Worm (Caenorhabditis elegans) whole organism, L2 larva: ENCODE measurements around the gene R02E4.2.

Experiments
- alr-1 ChIP-seq: fragments of 150-350 bp; optimal IDR thresholded peaks from 2 replicates; lab custom pipeline; 2014; ENCODE audit warnings: missing biosample characterization, missing genetic modification characterization
- ama-1 ChIP-seq: fragments of 150-350 bp; optimal IDR thresholded peaks from 2 replicates; lab custom pipeline; 2018; ENCODE audit warnings: inconsistent platforms
- dmd-4 ChIP-seq: sonication (generic microtip); optimal IDR thresholded peaks from 2 replicates; lab custom pipeline; 2017; ENCODE audit warnings: missing biosample characterization, missing genetic modification characterization
- egl-27 ChIP-seq: sonication (generic microtip); optimal IDR thresholded peaks from 3 replicates; lab custom pipeline; 2017; ENCODE audit warnings: missing biosample characterization, missing genetic modification reagents, missing genetic modification characterization
- elt-1 ChIP-seq: fragments of 150-350 bp; optimal IDR thresholded peaks from 2 replicates; lab custom pipeline; 2014; ENCODE audit warnings: missing biosample characterization, missing genetic modification characterization
- gmeb-1 ChIP-seq: fragments of 150-350 bp; optimal IDR thresholded peaks from 2 replicates; lab custom pipeline; 2014; ENCODE audit warnings: missing biosample characterization, missing genetic modification characterization
- lin-11 ChIP-seq: fragments of 150-350 bp; sonication (generic microtip); optimal IDR thresholded peaks from 2 replicates; lab custom pipeline; 2014; ENCODE audit warnings: missing biosample characterization, missing genetic modification characterization, inconsistent platforms, mixed read lengths
- lin-39 ChIP-seq: fragments of 150-350 bp; optimal IDR thresholded peaks from 2 replicates; lab custom pipeline; 2014; ENCODE audit warnings: missing biosample characterization, missing genetic modification reagents, missing genetic modification characterization
- nhr-6 ChIP-seq: fragments of 150-350 bp; optimal IDR thresholded peaks from 2 replicates; lab custom pipeline; 2014; ENCODE audit warnings: missing biosample characterization, missing genetic modification characterization
- snpc-4 ChIP-seq: fragments of 150-350 bp; optimal IDR thresholded peaks from 2 replicates; lab custom pipeline; 2014; ENCODE audit warnings: missing biosample characterization, missing genetic modification characterization
- unc-39 ChIP-seq: fragments of 150-350 bp; optimal IDR thresholded peaks from 2 replicates; lab custom pipeline; 2014; ENCODE audit warnings: missing biosample characterization, missing genetic modification characterization
- ztf-11 ChIP-seq: sonication (generic microtip); optimal IDR thresholded peaks from 2 replicates; lab custom pipeline; 2017; ENCODE audit warnings: missing biosample characterization, missing genetic modification characterization

DNA sequence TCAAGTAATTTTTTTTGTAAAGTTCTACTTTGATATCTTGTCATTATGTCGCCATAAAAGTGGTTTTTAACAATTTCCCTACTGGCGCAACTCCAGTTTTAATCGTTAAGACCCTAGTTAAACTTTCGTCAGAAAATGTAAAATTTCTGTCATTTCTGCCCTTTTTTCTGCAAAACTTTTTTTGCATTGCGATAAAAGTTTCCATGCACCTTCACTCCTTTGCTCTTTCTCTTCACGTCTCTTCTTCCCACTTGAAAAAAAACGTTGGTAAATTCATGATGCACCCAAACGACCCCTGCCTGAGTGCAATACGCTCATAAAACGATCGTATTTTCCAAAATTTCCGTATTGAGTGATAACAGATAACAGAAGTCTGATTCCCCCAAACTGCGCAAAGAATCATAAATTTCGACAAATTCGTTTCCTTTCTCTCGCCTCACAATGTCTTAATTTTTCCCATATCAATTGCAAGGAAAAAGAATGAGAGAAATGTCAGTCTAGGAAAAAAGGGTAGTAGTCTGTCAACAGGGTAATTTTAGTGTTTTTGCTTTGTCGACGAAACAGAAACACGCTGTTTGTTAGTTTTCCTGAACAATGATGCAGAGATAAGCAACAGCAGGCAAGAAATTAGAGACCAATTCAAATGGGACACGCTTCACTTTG, 33.6 kb downstream of the R02E4.2 start:
- TF ChIP-seq lin-11 (tag; lab: Kevin White, UChicago) (no peak), unc-39 (no peak), alr-1 (tag; lab: Kevin White, UChicago) (no peak), elt-1 (tag; lab: Kevin White, UChicago) (no peak), nhr-6 (tag; lab: Kevin White, UChicago) (peak; percentile 39), lin-39 (tag; lab: Kevin White, UChicago) (no peak), ztf-11 (no peak), snpc-4 (tag; lab: Kevin White, UChicago) (no peak), ama-1 (lab: Kevin White, UChicago) (peak; percentile 13), dmd-4 (tag; lab: Kevin White, UChicago) (no peak), gmeb-1 (peak; percentile 3), egl-27 (tag; lab: Kevin White, UChicago) (no peak)
